Fruit fly (Drosophila melanogaster) whole organism: ENCODE data around the gene disco-r.

ENCODE experiments used
- CG8478 ChIP-seq: fragments of >200 bp; optimal IDR thresholded peaks from 2 replicates; lab custom pipeline; 2018; ENCODE audit warnings: inconsistent platforms
- Dll ChIP-seq: fragments of >200 bp; optimal IDR thresholded peaks from 2 replicates; lab custom pipeline; 2017
- EcR ChIP-seq, 2 experiments: fragments of >200 bp; optimal IDR thresholded peaks; 2 replicates each; lab custom pipeline; 2017; ENCODE audit warnings: missing biosample characterization in 2 of 2, missing genetic modification characterization in 2 of 2, missing genetic modification reagents in 2 of 2
- pan ChIP-seq: fragments of >200 bp; optimal IDR thresholded peaks from 2 replicates; lab custom pipeline; 2017
- psq ChIP-seq: fragments of >200 bp; optimal IDR thresholded peaks from 2 replicates; lab custom pipeline; 2017
- usp ChIP-seq: fragments of >200 bp; optimal IDR thresholded peaks from 2 replicates; lab custom pipeline; 2017; ENCODE audit warnings: missing biosample characterization, missing genetic modification characterization, mixed read lengths

Gene disco-r

dm6 chrX:16072193-16072592 lies 76.6 kb downstream of the disco-r start:
- TF ChIP-seq psq (lab: Kevin White, UChicago) (no peak), Dll (no peak), pan (no peak), EcR (GFP tag; optimal IDR thresholded peaks at IDR 0.05; lab: Kevin White, UChicago) (no peak), CG8478 (lab: Kevin White, UChicago) (no peak), usp (GFP tag; lab: Kevin White, UChicago) (no peak)
